Fruit fly (Drosophila melanogaster) ovary, adult (tissue): ENCODE measurements around the gene Gga.

Experiments
- CG17801 ChIP-seq: fragments of 200-800 bp; optimal IDR thresholded peaks from 2 replicates; lab custom pipeline; 2019; ENCODE audit warnings: missing biosample characterization, mild to moderate bottlenecking, missing genetic modification characterization, moderate library complexity; ENCODE audit not compliant: partially characterized antibody

Gga gene

dm6 chrX:9600818-9601732 is at the start of gene Gga:
Gene Gga (plus strand): TSS chrX:9601030.
- peak; percentile 50 for TF ChIP-seq CG17801 (GFP tag; lab: Kevin White, UChicago)

- TF ChIP-seq CG17801 (GFP tag; lab: Kevin White, UChicago): no peak
These were observed 49.7 kb upstream of the Gga start for dm6 chrX:9551179-9551578.

- TF ChIP-seq CG17801 (GFP tag; lab: Kevin White, UChicago): peak; percentile 94
These were observed 47.1 kb upstream of the Gga start for dm6 chrX:9553545-9554320.

dm6 chrX:9554346-9554808 is 46.5 kb upstream of the Gga start, which contains the start of gene RpS28b:
Gene RpS28b (plus strand): TSS chrX:9554623.
- peak; percentile 80 for TF ChIP-seq CG17801 (GFP tag; lab: Kevin White, UChicago)

dm6 chrX:9556397-9556796 is 44.4 kb upstream of the Gga start, which contains the start of gene CG15317:
Gene CG15317 (minus strand): TSS chrX:9556544.
- no peak for TF ChIP-seq CG17801 (GFP tag; lab: Kevin White, UChicago)

- TF ChIP-seq CG17801 (GFP tag; lab: Kevin White, UChicago): no peak
These were observed 29.6 kb upstream of the Gga start, which contains the start of gene Cubn for dm6 chrX:9571208-9571607. Gene Cubn (minus strand): TSS chrX:9571308.

- TF ChIP-seq CG17801 (GFP tag; lab: Kevin White, UChicago): no peak
These were observed 24.7 kb upstream of the Gga start, which contains the start of gene CG42395 for dm6 chrX:9576147-9576503. Gene CG42395 (minus strand): TSS chrX:9576247.

dm6 chrX:9576504-9577337 is 24.1 kb upstream of the Gga start:
- TF ChIP-seq CG17801 (GFP tag; lab: Kevin White, UChicago): no peak

- no peak for TF ChIP-seq CG17801 (GFP tag; lab: Kevin White, UChicago)
These were observed 23.5 kb upstream of the Gga start for dm6 chrX:9577338-9577644.

- no peak for TF ChIP-seq CG17801 (GFP tag; lab: Kevin White, UChicago)
These were observed 22.8 kb upstream of the Gga start for dm6 chrX:9578014-9578413.

dm6 chrX:9578696-9579509 is 21.9 kb upstream of the Gga start:
- peak; percentile 95 for TF ChIP-seq CG17801 (GFP tag; lab: Kevin White, UChicago)

- TF ChIP-seq CG17801 (GFP tag; lab: Kevin White, UChicago): peak; percentile 53
These were observed 20.8 kb upstream of the Gga start, which contains the start of gene LPCAT for dm6 chrX:9579918-9580521. Gene LPCAT (minus strand): TSS chrX:9579987.

dm6 chrX:9580544-9580943 is 20.3 kb upstream of the Gga start:
- TF ChIP-seq CG17801 (GFP tag; lab: Kevin White, UChicago): no peak
